Worm (Caenorhabditis elegans) whole organism, L4 larva: ENCODE results near the gene nhr-186.
A peak's percentile ranks its signal among the peaks of the same experiment; 100 is the strongest.

Experiments
- D1046.2 ChIP-seq: fragments of 200-800 bp; sonication (Bioruptor generic); IDR thresholded peaks from 2 replicates; pipeline ENCODE4 v1.3.6; 2022; ENCODE audit warnings: missing genetic modification characterization, missing compliant biosample characterization
- F10B5.3 ChIP-seq: sonication (generic microtip); optimal IDR thresholded peaks from 2 replicates; lab custom pipeline; 2016; ENCODE audit warnings: mild to moderate bottlenecking, missing genetic modification characterization, missing compliant biosample characterization
- F26F4.8 ChIP-seq: fragments of 200-800 bp; sonication (Bioruptor generic); conservative IDR thresholded peaks from 2 replicates; pipeline ENCODE4 v1.3.6; 2022; ENCODE audit warnings: missing genetic modification characterization, missing compliant biosample characterization
- F37D6.2 ChIP-seq: sonication (generic microtip); optimal IDR thresholded peaks from 2 replicates; lab custom pipeline; 2016; ENCODE audit warnings: mild to moderate bottlenecking, missing genetic modification characterization, missing compliant biosample characterization
- F49E8.2 ChIP-seq: sonication (generic microtip); optimal IDR thresholded peaks from 2 replicates; lab custom pipeline; 2016; ENCODE audit warnings: missing compliant biosample characterization, mild to moderate bottlenecking, missing genetic modification characterization, borderline replicate concordance
- T20F7.1 ChIP-seq: fragments of 200-800 bp; sonication (Bioruptor generic); optimal IDR thresholded peaks from 2 replicates; lab custom pipeline; 2018; ENCODE audit warnings: mild to moderate bottlenecking, missing genetic modification characterization, missing compliant biosample characterization
- T26A8.4 ChIP-seq: fragments of 200-800 bp; sonication (Bioruptor generic); IDR thresholded peaks from 2 replicates; pipeline ENCODE4 v1.3.6; 2022; ENCODE audit warnings: missing genetic modification characterization, missing compliant biosample characterization
- Y5F2A.4 ChIP-seq: fragments of 200-800 bp; sonication (Bioruptor generic); optimal IDR thresholded peaks from 2 replicates; lab custom pipeline; 2018; ENCODE audit warnings: mild to moderate bottlenecking, missing genetic modification characterization, missing compliant biosample characterization
- ZK546.5 ChIP-seq, 2 experiments: sonication (generic microtip); optimal IDR thresholded peaks; 2 replicates each; lab custom pipeline; 2017; ENCODE audit warnings: missing biosample characterization in 2 of 2, missing genetic modification characterization in 2 of 2
- aha-1 ChIP-seq: fragments of 150-350 bp; peaks from one replicate; lab custom pipeline; 2014; ENCODE audit warnings: missing biosample characterization, missing genetic modification characterization
- aly-2 ChIP-seq: sonication (generic microtip); optimal IDR thresholded peaks from 2 replicates; lab custom pipeline; 2018; ENCODE audit warnings: missing biosample characterization, missing genetic modification characterization
- ceh-28 ChIP-seq: fragments of 150-350 bp; optimal IDR thresholded peaks from 2 replicates; lab custom pipeline; 2014; ENCODE audit warnings: missing biosample characterization, missing genetic modification reagents, missing genetic modification characterization
- ceh-32 ChIP-seq: sonication (generic microtip); optimal IDR thresholded peaks from 2 replicates; lab custom pipeline; 2016; ENCODE audit warnings: mild to moderate bottlenecking, missing genetic modification characterization, missing compliant biosample characterization; ENCODE audit not compliant: poor library complexity
- ceh-44 ChIP-seq: fragments of 200-800 bp; sonication (Bioruptor generic); IDR thresholded peaks from 2 replicates; pipeline ENCODE4 v1.3.6; 2022; ENCODE audit warnings: missing genetic modification reagents, missing genetic modification characterization, missing compliant biosample characterization
- ces-1 ChIP-seq: fragments of 150-350 bp; sonication (generic microtip); optimal IDR thresholded peaks from 4 replicates; lab custom pipeline; 2014; ENCODE audit warnings: missing biosample characterization, missing genetic modification reagents, missing genetic modification characterization
- cey-2 ChIP-seq: sonication (generic microtip); optimal IDR thresholded peaks from 3 replicates; lab custom pipeline; 2017; ENCODE audit warnings: missing genetic modification characterization, mild to moderate bottlenecking, missing compliant biosample characterization, antibody characterized with exemption, borderline replicate concordance; ENCODE audit not compliant: insufficient read depth
- daf-12 ChIP-seq: fragments of 150-350 bp; optimal IDR thresholded peaks from 2 replicates; lab custom pipeline; 2014; ENCODE audit warnings: missing biosample characterization, missing genetic modification reagents, missing genetic modification characterization
- dmd-8 ChIP-seq: fragments of 200-800 bp; sonication (Bioruptor generic); IDR thresholded peaks from 2 replicates; pipeline ENCODE4 v1.3.6; 2022; ENCODE audit warnings: missing genetic modification characterization, missing compliant biosample characterization
- fos-1 ChIP-seq: fragments of 150-350 bp; optimal IDR thresholded peaks from 2 replicates; lab custom pipeline; 2014; ENCODE audit warnings: missing biosample characterization, missing genetic modification characterization
- gei-8 ChIP-seq: fragments of 200-800 bp; sonication (Bioruptor generic); optimal IDR thresholded peaks from 2 replicates; lab custom pipeline; 2018; ENCODE audit warnings: mild to moderate bottlenecking, missing genetic modification characterization, missing compliant biosample characterization
- hlh-11 ChIP-seq: fragments of 200-800 bp; sonication (Bioruptor generic); optimal IDR thresholded peaks from 2 replicates; lab custom pipeline; 2018; ENCODE audit warnings: mild to moderate bottlenecking, missing genetic modification characterization, missing compliant biosample characterization
- jun-1 ChIP-seq: fragments of 150-350 bp; optimal IDR thresholded peaks from 2 replicates; lab custom pipeline; 2014; ENCODE audit warnings: missing biosample characterization, missing genetic modification reagents, missing genetic modification characterization
- lim-7 ChIP-seq: fragments of 200-800 bp; sonication (Bioruptor generic); IDR thresholded peaks from 2 replicates; pipeline ENCODE4 v1.3.6; 2022; ENCODE audit warnings: missing genetic modification characterization, missing compliant biosample characterization
- lir-3 ChIP-seq: sonication (generic microtip); optimal IDR thresholded peaks from 2 replicates; lab custom pipeline; 2016; ENCODE audit warnings: mild to moderate bottlenecking, missing genetic modification characterization, missing compliant biosample characterization
- mdt-29 ChIP-seq: fragments of 200-800 bp; sonication (Bioruptor generic); IDR thresholded peaks from 2 replicates; pipeline ENCODE4 v1.3.6; 2022; ENCODE audit warnings: missing genetic modification reagents, missing genetic modification characterization, missing compliant biosample characterization
- mxl-2 ChIP-seq: fragments of 200-800 bp; sonication (Bioruptor generic); conservative IDR thresholded peaks from 2 replicates; pipeline ENCODE4 v1.3.6; 2022; ENCODE audit warnings: missing genetic modification reagents, missing genetic modification characterization, missing compliant biosample characterization
- nhr-10 ChIP-seq: fragments of 150-350 bp; optimal IDR thresholded peaks from 2 replicates; lab custom pipeline; 2014; ENCODE audit warnings: missing biosample characterization, missing genetic modification characterization
- nhr-28 ChIP-seq: fragments of 150-350 bp; optimal IDR thresholded peaks from 2 replicates; lab custom pipeline; 2014; ENCODE audit warnings: missing biosample characterization, missing genetic modification characterization
- pqm-1 ChIP-seq: sonication (generic microtip); optimal IDR thresholded peaks from 2 replicates; lab custom pipeline; 2017; ENCODE audit warnings: missing biosample characterization, missing genetic modification characterization
- saeg-2 ChIP-seq: fragments of 200-800 bp; sonication (Bioruptor generic); IDR thresholded peaks from 2 replicates; pipeline ENCODE4 v1.3.6; 2022; ENCODE audit warnings: missing genetic modification reagents, missing genetic modification characterization, missing compliant biosample characterization
- skn-1 ChIP-seq: fragments of 150-350 bp; optimal IDR thresholded peaks from 2 replicates; lab custom pipeline; 2014; ENCODE audit warnings: missing biosample characterization, missing genetic modification characterization
- snpc-1.2 ChIP-seq: fragments of 200-800 bp; sonication (Bioruptor generic); IDR thresholded peaks from 2 replicates; pipeline ENCODE4 v1.3.6; 2022; ENCODE audit warnings: missing genetic modification reagents, missing genetic modification characterization, missing compliant biosample characterization
- snpc-4 ChIP-seq: fragments of 150-350 bp; optimal IDR thresholded peaks from 2 replicates; lab custom pipeline; 2014; ENCODE audit warnings: missing biosample characterization, missing genetic modification characterization
- spr-1 ChIP-seq: sonication (generic microtip); optimal IDR thresholded peaks from 2 replicates; lab custom pipeline; 2016; ENCODE audit warnings: mild to moderate bottlenecking, missing genetic modification characterization, missing compliant biosample characterization
- spr-3 ChIP-seq: fragments of 200-800 bp; sonication (Bioruptor generic); optimal IDR thresholded peaks from 2 replicates; lab custom pipeline; 2018; ENCODE audit warnings: mild to moderate bottlenecking, missing genetic modification characterization, missing compliant biosample characterization
- tra-1 ChIP-seq: fragments of 200-800 bp; sonication (Bioruptor generic); IDR thresholded peaks from 2 replicates; pipeline ENCODE4 v1.3.6; 2022; ENCODE audit warnings: missing genetic modification reagents, missing genetic modification characterization, missing compliant biosample characterization
- unc-62 ChIP-seq, 3 experiments: fragments of 150-350 bp in 1 of 3; sonication (generic microtip); optimal IDR thresholded peaks in 2 of 3; peaks in 1 of 3; 1 replicate in 1 of 3; 2 replicates in 2 of 3; lab custom pipeline; 2014 to 2017; ENCODE audit warnings: missing biosample characterization in 3 of 3, missing genetic modification characterization in 3 of 3, missing genetic modification reagents in 3 of 3, missing genotype in 1 of 3
- zfp-2 ChIP-seq: sonication (generic microtip); optimal IDR thresholded peaks from 2 replicates; lab custom pipeline; 2016; ENCODE audit warnings: mild to moderate bottlenecking, missing genetic modification characterization, missing compliant biosample characterization
- zfp-3 ChIP-seq: fragments of 200-800 bp; sonication (Bioruptor generic); conservative IDR thresholded peaks from 2 replicates; pipeline ENCODE4 v1.3.6; 2022; ENCODE audit warnings: missing genetic modification reagents, missing genetic modification characterization, missing compliant biosample characterization
- ztf-11 ChIP-seq: fragments of 150-350 bp; optimal IDR thresholded peaks from 2 replicates; lab custom pipeline; 2014; ENCODE audit warnings: missing biosample characterization, missing genetic modification characterization
- ztf-7 ChIP-seq: fragments of 150-350 bp; optimal IDR thresholded peaks from 2 replicates; lab custom pipeline; 2014; ENCODE audit warnings: missing biosample characterization, missing genetic modification characterization

nhr-186 gene

ce11 chrV:3805961-3806360 is 48.8 kb downstream of the nhr-186 start, which contains the start of gene srw-7:
TSS of gene srw-7 (plus strand) at chrV:3806261.
- TF ChIP-seq ztf-7 (tag; lab: Kevin White, UChicago) (no peak), jun-1 (tag; lab: Kevin White, UChicago) (no peak), zfp-2 (tag; lab: Kevin White, UChicago) (no peak), ceh-32 (tag; lab: Kevin White, UChicago) (no peak), nhr-10 (tag; lab: Kevin White, UChicago) (no peak), dmd-8 (GFP tag; lab: Robert Waterston, UW) (no peak), ZK546.5 (tag; optimal IDR thresholded peaks at IDR 0.05; lab: Kevin White, UChicago) (no peak), spr-3 (GFP tag; lab: Kevin White, UChicago) (no peak), snpc-4 (tag; lab: Kevin White, UChicago) (no peak), F37D6.2 (tag; lab: Kevin White, UChicago) (no peak), mdt-29 (GFP tag; lab: Robert Waterston, UW) (no peak)

- TF ChIP-seq snpc-1.2 (GFP tag; lab: Robert Waterston, UW) (no peak), Y5F2A.4 (GFP tag; lab: Kevin White, UChicago) (no peak), unc-62 (GFP tag; optimal IDR thresholded peaks at IDR 0.05 in 1 of 2; lab: Kevin White, UChicago) (peak in 1 of 2 experiments; percentile 54), unc-62 (tag; optimal IDR thresholded peaks at IDR 0.05; lab: Kevin White, UChicago) (no peak), daf-12 (tag; lab: Kevin White, UChicago) (no peak), aly-2 (tag; lab: Kevin White, UChicago) (no peak), lim-7 (GFP tag; lab: Robert Waterston, UW) (no peak), spr-1 (tag; lab: Kevin White, UChicago) (no peak), lir-3 (tag; lab: Kevin White, UChicago) (no peak), nhr-28 (tag; lab: Kevin White, UChicago) (peak; percentile 81), D1046.2 (GFP tag; lab: Robert Waterston, UW) (no peak), mxl-2 (GFP tag; lab: Robert Waterston, UW) (no peak), F49E8.2 (tag; lab: Kevin White, UChicago) (no peak), ztf-11 (tag; lab: Kevin White, UChicago) (no peak), ces-1 (no peak), tra-1 (GFP tag; lab: Robert Waterston, UW) (no peak), ztf-7 (tag; lab: Kevin White, UChicago) (peak; percentile 95), mdt-29 (GFP tag; lab: Robert Waterston, UW) (no peak), T20F7.1 (no peak), ceh-28 (no peak), F37D6.2 (tag; lab: Kevin White, UChicago) (no peak), gei-8 (GFP tag; lab: Kevin White, UChicago) (no peak), F26F4.8 (GFP tag; lab: Robert Waterston, UW) (no peak), skn-1 (tag; lab: Kevin White, UChicago) (no peak), zfp-3 (GFP tag; lab: Robert Waterston, UW) (no peak), pqm-1 (tag; lab: Kevin White, UChicago) (peak; percentile 48), fos-1 (tag; lab: Kevin White, UChicago) (no peak), F10B5.3 (tag; lab: Kevin White, UChicago) (no peak), hlh-11 (tag; lab: Kevin White, UChicago) (no peak), cey-2 (tag; lab: Kevin White, UChicago) (no peak), aha-1 (tag; lab: Kevin White, UChicago) (peak; percentile 71), T26A8.4 (GFP tag; lab: Robert Waterston, UW) (no peak), saeg-2 (GFP tag; lab: Robert Waterston, UW) (no peak), ceh-44 (no peak)
- TF ChIP-seq, all 104 proteins: peak for 5
Observed at ce11 chrV:3805499-3805898, 49.2 kb downstream of the nhr-186 start, which contains the start of gene R08F11.4. TSS of gene R08F11.4 (minus strand) at chrV:3805527.
